Fruit fly (Drosophila melanogaster): ENCODE measurements around the gene CG6712.

dm6 chr2L:12046856-12047230 lies 49.5 kb downstream of the CG6712 start:
- TF ChIP-seq CG10565 (GFP tag; optimal IDR thresholded peaks at IDR 0.05) (no peak), CG12744 (GFP tag; optimal IDR thresholded peaks at IDR 0.05) (no peak), HHEX (GFP tag; optimal IDR thresholded peaks at IDR 0.05) (no peak), Deaf1 (tag; optimal IDR thresholded peaks at IDR 0.05) (peak; percentile 8), Drgx (GFP tag; IDR thresholded peaks at IDR 0.05) (no peak), kay (GFP tag; optimal IDR thresholded peaks at IDR 0.05) (no peak), ham (GFP tag; IDR thresholded peaks at IDR 0.05) (no peak), CG5180 (GFP tag; optimal IDR thresholded peaks at IDR 0.05) (no peak)

Measured in whole organism, embryonic.